Fruit fly (Drosophila melanogaster): ENCODE measurements around the gene rho.

The rho gene

dm6 chr3L:1502086-1502893 lies 38.7 kb downstream of the rho start, which contains the start of the genes hfp and Psa (continued):
- TF ChIP-seq Asciz (GFP tag; optimal IDR thresholded peaks at IDR 0.05), result no peak
- TF ChIP-seq CG3847 (GFP tag; IDR thresholded peaks at IDR 0.05), result no peak
- no peak for TF ChIP-seq NFAT (GFP tag; IDR thresholded peaks at IDR 0.05)
- TF ChIP-seq CG4424 (GFP tag; optimal IDR thresholded peaks at IDR 0.05), result no peak
- peak; percentile 63 for TF ChIP-seq Scr (GFP tag; IDR thresholded peaks at IDR 0.05; ENCODE audit: partially characterized antibody)
- peak; percentile 42 for TF ChIP-seq CG8924 (tag; optimal IDR thresholded peaks at IDR 0.05)
- TF ChIP-seq E2f1 (GFP tag; IDR thresholded peaks at IDR 0.05), result no peak
- TF ChIP-seq unc-4 (GFP tag; IDR thresholded peaks at IDR 0.05; ENCODE audit: partially characterized antibody), result peak; percentile 62
- no peak for TF ChIP-seq Hr51 (GFP tag; optimal IDR thresholded peaks at IDR 0.05)
- peak; percentile 90 for TF ChIP-seq CG3995 (GFP tag; optimal IDR thresholded peaks at IDR 0.05)
- TF ChIP-seq CG32772 (GFP tag; IDR thresholded peaks at IDR 0.05), result no peak
- TF ChIP-seq CG33213 (GFP tag; optimal IDR thresholded peaks at IDR 0.05), result no peak
- no peak for TF ChIP-seq CG10565 (GFP tag; optimal IDR thresholded peaks at IDR 0.05)
- no peak for TF ChIP-seq gsb (GFP tag; IDR thresholded peaks at IDR 0.05)
- no peak for TF ChIP-seq jigr1 (GFP tag; IDR thresholded peaks at IDR 0.05)
- no peak for TF ChIP-seq CG12744 (GFP tag; optimal IDR thresholded peaks at IDR 0.05)
- peak; percentile 73; the same call in 2 of the 3 replicates for TF ChIP-seq CG14860 (GFP tag; IDR thresholded peaks at IDR 0.05; ENCODE audit: partially characterized antibody)
- TF ChIP-seq CG4707 (GFP tag; optimal IDR thresholded peaks at IDR 0.05), result no peak
- peak; percentile 2 for TF ChIP-seq B-H2 (GFP tag; optimal IDR thresholded peaks at IDR 0.05)
- TF ChIP-seq gfzf (GFP tag; optimal IDR thresholded peaks at IDR 0.05), result peak; percentile 30
- TF ChIP-seq amos (GFP tag; IDR thresholded peaks at IDR 0.05; ENCODE audit: partially characterized antibody), result peak; percentile 72; the same call in 1 of the 2 replicates
- TF ChIP-seq ranshi (GFP tag; IDR thresholded peaks at IDR 0.05), result no peak
- TF ChIP-seq toy (GFP tag; IDR thresholded peaks at IDR 0.05), result no peak
- no peak for TF ChIP-seq Bdp1 (GFP tag; optimal IDR thresholded peaks at IDR 0.05)
- peak; percentile 46; the same call in 1 of the 3 replicates for TF ChIP-seq CG34422 (GFP tag; IDR thresholded peaks at IDR 0.05)
- no peak for TF ChIP-seq odd (GFP tag; optimal IDR thresholded peaks at IDR 0.05)
- TF ChIP-seq Dp (GFP tag; optimal IDR thresholded peaks at IDR 0.05), result peak; percentile 79
- no peak for TF ChIP-seq CG17359 (tag; optimal IDR thresholded peaks at IDR 0.05)
- TF ChIP-seq CG13287 (GFP tag; IDR thresholded peaks at IDR 0.05; ENCODE audit: partially characterized antibody), result peak; percentile 84
- no peak for TF ChIP-seq Mad (GFP tag; optimal IDR thresholded peaks at IDR 0.05)
- TF ChIP-seq fd3F (GFP tag; optimal IDR thresholded peaks at IDR 0.05), result no peak
- TF ChIP-seq D (optimal IDR thresholded peaks at IDR 0.05), result no peak
- TF ChIP-seq D (GFP tag; optimal IDR thresholded peaks at IDR 0.05), result no peak
- no peak for TF ChIP-seq Side (GFP tag; optimal IDR thresholded peaks at IDR 0.05)
- TF ChIP-seq pros (GFP tag; optimal IDR thresholded peaks at IDR 0.05), result no peak
- no peak for TF ChIP-seq CG12769 (tag; optimal IDR thresholded peaks at IDR 0.05)
- no peak for TF ChIP-seq CG6254 (GFP tag; optimal IDR thresholded peaks at IDR 0.05)
- TF ChIP-seq Eip74EF (GFP tag; optimal IDR thresholded peaks at IDR 0.05), result no peak
- TF ChIP-seq CG18764 (GFP tag; optimal IDR thresholded peaks at IDR 0.05), result no peak
- TF ChIP-seq CG15514 (GFP tag; optimal IDR thresholded peaks at IDR 0.05), result peak; percentile 60
- no peak for TF ChIP-seq Dip3 (GFP tag; optimal IDR thresholded peaks at IDR 0.05)
- TF ChIP-seq CG12391 (tag; optimal IDR thresholded peaks at IDR 0.05), result no peak
- TF ChIP-seq CG2129 (GFP tag; IDR thresholded peaks at IDR 0.05; ENCODE audit: partially characterized antibody), result no peak; the same call in 1 of the 2 replicates
- TF ChIP-seq stwl (tag; optimal IDR thresholded peaks at IDR 0.05), result peak; percentile 88
- TF ChIP-seq seq (GFP tag; IDR thresholded peaks at IDR 0.05), result no peak
- peak; percentile 5 for TF ChIP-seq CG1832 (GFP tag; optimal IDR thresholded peaks at IDR 0.05)
- no peak for TF ChIP-seq Hey (tag; optimal IDR thresholded peaks at IDR 0.05)
- TF ChIP-seq Optix (GFP tag; IDR thresholded peaks at IDR 0.05), result no peak
